Worm (Caenorhabditis elegans) whole organism, early embryonic: Measurements from ENCODE around the gene wrt-2.

Experiments used
- B0310.2 ChIP-seq: sonication (generic microtip); optimal IDR thresholded peaks from 2 replicates; lab custom pipeline; 2016; ENCODE audit warnings: mild to moderate bottlenecking, missing genetic modification characterization, missing compliant biosample characterization
- aly-1 ChIP-seq: sonication (generic microtip); optimal IDR thresholded peaks from 2 replicates; lab custom pipeline; 2016; ENCODE audit warnings: missing genetic modification characterization, missing compliant biosample characterization
- ama-1 ChIP-seq: fragments of 150-350 bp; optimal IDR thresholded peaks from 2 replicates; lab custom pipeline; 2014
- pes-1 ChIP-seq: fragments of 200-800 bp; sonication (Bioruptor generic); IDR thresholded peaks from 2 replicates; pipeline ENCODE4 v1.3.6; 2022; ENCODE audit warnings: missing genetic modification reagents, missing genetic modification characterization, missing compliant biosample characterization
- sea-1 ChIP-seq: fragments of 200-800 bp; sonication (Bioruptor generic); conservative IDR thresholded peaks from 2 replicates; pipeline ENCODE4 v1.3.6; 2022; ENCODE audit warnings: missing genetic modification characterization, missing compliant biosample characterization

- no peak for TF ChIP-seq sea-1 (GFP tag; lab: Robert Waterston, UW)
- TF ChIP-seq ama-1 (lab: Kevin White, UChicago), result no peak
- no peak for TF ChIP-seq B0310.2 (tag; lab: Kevin White, UChicago)
- TF ChIP-seq pes-1, result no peak
- no peak for TF ChIP-seq aly-1 (tag; lab: Kevin White, UChicago)
Observed at ce11 chrX:3048696-3049095, 45.5 kb downstream of the wrt-2 start.
